Fruit fly (Drosophila melanogaster): Measurements from ENCODE around the gene Hsc20.

The Hsc20 gene

dm6 chr3L:16211156-16211935, 21.6 kb upstream of the Hsc20 start (continued):
- no peak for TF ChIP-seq Myc (optimal IDR thresholded peaks at IDR 0.05)
- TF ChIP-seq Vsx2 (GFP tag; optimal IDR thresholded peaks at IDR 0.05; ENCODE audit: partially characterized antibody), result peak; percentile 45
- TF ChIP-seq Mio (GFP tag; optimal IDR thresholded peaks at IDR 0.05), result no peak

DNA sequence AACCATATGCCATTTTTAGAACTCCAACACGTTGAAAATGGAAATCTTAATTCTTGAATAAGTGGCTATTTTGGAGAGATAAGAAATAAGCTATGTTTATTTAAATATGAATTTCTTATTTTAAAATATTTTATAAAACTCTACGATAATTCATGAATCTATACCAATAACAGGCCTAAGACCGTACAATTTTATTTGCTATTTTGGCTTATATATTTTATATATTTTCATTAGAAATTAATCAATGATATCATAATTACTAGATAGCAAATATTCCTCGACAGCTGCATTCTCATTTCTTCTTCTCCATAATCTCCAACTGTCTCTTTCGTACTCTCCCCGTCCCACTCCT, 21.0 kb upstream of the Hsc20 start:
- TF ChIP-seq fru (GFP tag; optimal IDR thresholded peaks at IDR 0.05) (no peak), Abd-B (GFP tag; optimal IDR thresholded peaks at IDR 0.05) (no peak), sv (GFP tag; optimal IDR thresholded peaks at IDR 0.05) (no peak), woc (GFP tag; optimal IDR thresholded peaks at IDR 0.05) (no peak), Hr83 (GFP tag; optimal IDR thresholded peaks at IDR 0.05; ENCODE audit: poor library complexity, severe bottlenecking) (no peak), dsf (GFP tag; optimal IDR thresholded peaks at IDR 0.05; ENCODE audit: borderline replicate concordance) (no peak), Dif (GFP tag; optimal IDR thresholded peaks at IDR 0.05; ENCODE audit: partially characterized antibody) (no peak), ey (GFP tag; optimal IDR thresholded peaks at IDR 0.05) (no peak), br (GFP tag; optimal IDR thresholded peaks at IDR 0.05) (no peak), OdsH (GFP tag; optimal IDR thresholded peaks at IDR 0.05) (peak; percentile 45), HLH106 (tag; optimal IDR thresholded peaks at IDR 0.05) (peak; percentile 5), usp (GFP tag; optimal IDR thresholded peaks at IDR 0.05) (no peak), CrebA (GFP tag; optimal IDR thresholded peaks at IDR 0.05; ENCODE audit: borderline replicate concordance) (no peak), GATAd (GFP tag; optimal IDR thresholded peaks at IDR 0.05) (no peak), Rel (GFP tag; optimal IDR thresholded peaks at IDR 0.05) (no peak), Rel (tag; optimal IDR thresholded peaks at IDR 0.05) (no peak), rgr (GFP tag; optimal IDR thresholded peaks at IDR 0.05) (no peak), dmrt93B (GFP tag; optimal IDR thresholded peaks at IDR 0.05) (no peak), CG32264 (GFP tag; optimal IDR thresholded peaks at IDR 0.05) (no peak), h (GFP tag; optimal IDR thresholded peaks at IDR 0.05) (no peak), N (GFP tag; optimal IDR thresholded peaks at IDR 0.05) (no peak), Jra (GFP tag; optimal IDR thresholded peaks at IDR 0.05) (no peak), Sp1 (GFP tag; optimal IDR thresholded peaks at IDR 0.05) (peak; percentile 19), sage (GFP tag; optimal IDR thresholded peaks at IDR 0.05) (no peak), dl (GFP tag; optimal IDR thresholded peaks at IDR 0.05; ENCODE audit: insufficient read depth in 1 of 2, partially characterized antibody in 2 of 2) (no peak), foxo (GFP tag; optimal IDR thresholded peaks at IDR 0.05) (peak in 1 of 2 experiments; percentile 36), jim (GFP tag; optimal IDR thresholded peaks at IDR 0.05) (no peak), pan (optimal IDR thresholded peaks at IDR 0.05) (no peak), CG9705 (GFP tag; optimal IDR thresholded peaks at IDR 0.05) (no peak), Mio (GFP tag; optimal IDR thresholded peaks at IDR 0.05) (no peak), Myc (optimal IDR thresholded peaks at IDR 0.05) (no peak), brk (GFP tag; optimal IDR thresholded peaks at IDR 0.05) (no peak), Hr78 (GFP tag; optimal IDR thresholded peaks at IDR 0.05) (no peak), tai (GFP tag; optimal IDR thresholded peaks at IDR 0.05) (no peak), Dfd (GFP tag; optimal IDR thresholded peaks at IDR 0.05) (no peak), Hnf4 (GFP tag; optimal IDR thresholded peaks at IDR 0.05) (no peak), Vsx2 (GFP tag; optimal IDR thresholded peaks at IDR 0.05; ENCODE audit: partially characterized antibody) (no peak), lola (GFP tag; optimal IDR thresholded peaks at IDR 0.05) (no peak), psq (GFP tag; optimal IDR thresholded peaks at IDR 0.05) (peak; percentile 66)

dm6 chr3L:16213201-16213600, 19.7 kb upstream of the Hsc20 start:
- TF ChIP-seq OdsH (GFP tag; optimal IDR thresholded peaks at IDR 0.05) (no peak), dl (GFP tag; optimal IDR thresholded peaks at IDR 0.05; ENCODE audit: insufficient read depth in 1 of 2, partially characterized antibody in 2 of 2) (no peak), N (GFP tag; optimal IDR thresholded peaks at IDR 0.05) (no peak), woc (GFP tag; optimal IDR thresholded peaks at IDR 0.05) (no peak), rgr (GFP tag; optimal IDR thresholded peaks at IDR 0.05) (no peak), dmrt93B (GFP tag; optimal IDR thresholded peaks at IDR 0.05) (no peak), Dfd (GFP tag; optimal IDR thresholded peaks at IDR 0.05) (no peak), GATAd (GFP tag; optimal IDR thresholded peaks at IDR 0.05) (no peak), usp (GFP tag; optimal IDR thresholded peaks at IDR 0.05) (no peak), fru (GFP tag; optimal IDR thresholded peaks at IDR 0.05) (no peak), h (GFP tag; optimal IDR thresholded peaks at IDR 0.05) (no peak), foxo (GFP tag; optimal IDR thresholded peaks at IDR 0.05) (no peak), Jra (GFP tag; optimal IDR thresholded peaks at IDR 0.05) (no peak), sage (GFP tag; optimal IDR thresholded peaks at IDR 0.05) (no peak), Abd-B (GFP tag; optimal IDR thresholded peaks at IDR 0.05) (no peak)
